Fruit fly (Drosophila melanogaster) whole organism, embryonic: ENCODE data around the gene beag.

Experiments used
- Adf1 ChIP-seq: fragments of 200-800 bp; sonication (Bioruptor generic); IDR thresholded peaks from 2 replicates; pipeline ENCODE4 v1.3.6; 2022; ENCODE audit warnings: missing biosample characterization, missing genetic modification characterization
- Asciz ChIP-seq: fragments of 200-800 bp; sonication (Bioruptor generic); optimal IDR thresholded peaks from 2 replicates; lab custom pipeline; 2017; ENCODE audit warnings: missing biosample characterization, mild to moderate bottlenecking, missing genetic modification characterization, missing genetic modification reagents
- Atf6 ChIP-seq: fragments of 200-800 bp; sonication (Bioruptor generic); IDR thresholded peaks from 2 replicates; pipeline ENCODE4 v1.3.6; 2022; ENCODE audit warnings: missing biosample characterization, missing genetic modification characterization
- B-H1 ChIP-seq: fragments of 200-800 bp; sonication (Bioruptor generic); IDR thresholded peaks from 3 replicates; pipeline ENCODE4 v1.3.6; 2022; ENCODE audit warnings: missing biosample characterization, missing genetic modification characterization
- Bgb ChIP-seq: fragments of 200-800 bp; sonication (Bioruptor generic); IDR thresholded peaks from 2 replicates; pipeline ENCODE4 v1.3.6; 2022; ENCODE audit warnings: missing biosample characterization, missing genetic modification characterization; ENCODE audit not compliant: partially characterized antibody
- BtbVII ChIP-seq: fragments of 200-800 bp; sonication (Bioruptor generic); optimal IDR thresholded peaks from 3 replicates; lab custom pipeline; 2017; ENCODE audit warnings: missing biosample characterization, mild to moderate bottlenecking, missing genetic modification characterization
- CG10431 ChIP-seq: fragments of 200-800 bp; sonication (Bioruptor generic); optimal IDR thresholded peaks from 3 replicates; lab custom pipeline; 2018; ENCODE audit warnings: missing biosample characterization, mild to moderate bottlenecking, missing genetic modification characterization
- CG12071 ChIP-seq: fragments of 200-800 bp; sonication (Bioruptor generic); optimal IDR thresholded peaks from 3 replicates; lab custom pipeline; 2018; ENCODE audit warnings: missing biosample characterization, mild to moderate bottlenecking, missing genetic modification characterization
- CG16813 ChIP-seq: fragments of 200-800 bp; sonication (Bioruptor generic); IDR thresholded peaks from 3 replicates; pipeline ENCODE4 v1.3.6; 2022; ENCODE audit warnings: missing biosample characterization, missing genetic modification characterization; ENCODE audit not compliant: partially characterized antibody
- CG17328 ChIP-seq: fragments of 200-800 bp; sonication (Bioruptor generic); IDR thresholded peaks from 2 replicates; pipeline ENCODE4 v1.3.6; 2022; ENCODE audit warnings: missing biosample characterization, missing genetic modification characterization
- CG17612 ChIP-seq: fragments of 200-800 bp; sonication (Bioruptor generic); IDR thresholded peaks from 2 replicates; pipeline ENCODE4 v1.3.6; 2022; ENCODE audit warnings: missing biosample characterization, missing genetic modification characterization
- CG1792 ChIP-seq: fragments of 200-800 bp; sonication (Bioruptor generic); optimal IDR thresholded peaks from 2 replicates; lab custom pipeline; 2016; ENCODE audit warnings: missing biosample characterization, missing genetic modification characterization
- CG43689 ChIP-seq: fragments of 200-800 bp; sonication (Bioruptor generic); IDR thresholded peaks from 2 replicates; pipeline ENCODE4 v1.3.6; 2022; ENCODE audit warnings: missing biosample characterization, missing genetic modification characterization
- CG4404 ChIP-seq: fragments of 200-800 bp; sonication (Bioruptor generic); IDR thresholded peaks from 2 replicates; pipeline ENCODE4 v1.3.6; 2022; ENCODE audit warnings: missing biosample characterization, missing genetic modification characterization
- CG4424 ChIP-seq: fragments of 200-800 bp; sonication (Bioruptor generic); optimal IDR thresholded peaks from 3 replicates; lab custom pipeline; 2016; ENCODE audit warnings: missing biosample characterization, missing genetic modification characterization
- CG5953 ChIP-seq: fragments of 200-800 bp; sonication (Bioruptor generic); IDR thresholded peaks from 2 replicates; pipeline ENCODE4 v1.3.6; 2022; ENCODE audit warnings: missing biosample characterization, missing genetic modification characterization
- CG6765 ChIP-seq: fragments of 200-800 bp; sonication (Bioruptor generic); optimal IDR thresholded peaks from 3 replicates; lab custom pipeline; 2017; ENCODE audit warnings: missing biosample characterization, mild to moderate bottlenecking, missing genetic modification characterization
- CG7372 ChIP-seq: fragments of 200-800 bp; sonication (Bioruptor generic); IDR thresholded peaks from 2 replicates; pipeline ENCODE4 v1.3.6; 2022; ENCODE audit warnings: missing biosample characterization, missing genetic modification characterization
- CG7556 ChIP-seq: fragments of 200-800 bp; sonication (Bioruptor generic); optimal IDR thresholded peaks from 2 replicates; lab custom pipeline; 2017; ENCODE audit warnings: missing biosample characterization, mild to moderate bottlenecking, missing genetic modification characterization
- CG8478 ChIP-seq: fragments of >200 bp; optimal IDR thresholded peaks from 2 replicates; lab custom pipeline; 2018
- CG9797 ChIP-seq: fragments of 200-800 bp; sonication (Bioruptor generic); optimal IDR thresholded peaks from 3 replicates; lab custom pipeline; 2018; ENCODE audit warnings: missing biosample characterization, mild to moderate bottlenecking, missing genetic modification characterization
- Camta ChIP-seq: fragments of 200-800 bp; sonication (Bioruptor generic); optimal IDR thresholded peaks from 2 replicates; lab custom pipeline; 2016; ENCODE audit warnings: missing biosample characterization, missing genetic modification characterization
- Dll ChIP-seq: fragments of 200-800 bp; sonication (Bioruptor generic); IDR thresholded peaks from 4 replicates; pipeline ENCODE4 v1.3.6; 2022; ENCODE audit warnings: missing biosample characterization, missing genetic modification characterization; ENCODE audit not compliant: partially characterized antibody
- Doc2 ChIP-seq: fragments of 200-800 bp; sonication (Bioruptor generic); IDR thresholded peaks from 2 replicates; pipeline ENCODE4 v1.3.6; 2022; ENCODE audit warnings: missing biosample characterization, missing genetic modification characterization
- Drgx ChIP-seq: fragments of 200-800 bp; sonication (Bioruptor generic); IDR thresholded peaks from 2 replicates; pipeline ENCODE4 v1.3.6; 2022; ENCODE audit warnings: missing biosample characterization, missing genetic modification characterization
- Eip74EF ChIP-seq, 2 experiments: fragments of 200-800 bp in 1 of 2; fragments of >200 bp in 1 of 2; sonication (Bioruptor generic) in 1 of 2; optimal IDR thresholded peaks; 2 replicates each; lab custom pipeline; 2017 to 2019; ENCODE audit warnings: missing biosample characterization in 2 of 2, missing genetic modification characterization in 2 of 2, mild to moderate bottlenecking in 1 of 2, moderate library complexity in 1 of 2
- Elba2 ChIP-seq: fragments of 200-800 bp; sonication (Bioruptor generic); optimal IDR thresholded peaks from 3 replicates; lab custom pipeline; 2016; ENCODE audit warnings: missing biosample characterization, missing genetic modification characterization
- HLH4C ChIP-seq: fragments of 200-800 bp; sonication (Bioruptor generic); IDR thresholded peaks from 3 replicates; pipeline ENCODE4 v1.3.6; 2022; ENCODE audit warnings: missing biosample characterization, missing genetic modification characterization; ENCODE audit not compliant: partially characterized antibody
- Hand ChIP-seq: fragments of 200-800 bp; sonication (Bioruptor generic); optimal IDR thresholded peaks from 2 replicates; lab custom pipeline; 2017; ENCODE audit warnings: mild to moderate bottlenecking, missing biosample characterization, missing genetic modification reagents, missing genetic modification characterization
- HmgZ ChIP-seq: fragments of 200-800 bp; sonication (Bioruptor generic); optimal IDR thresholded peaks from 2 replicates; lab custom pipeline; 2018; ENCODE audit warnings: missing biosample characterization, mild to moderate bottlenecking, missing genetic modification characterization
- Kr ChIP-seq: fragments of 200-800 bp; sonication (Bioruptor generic); optimal IDR thresholded peaks from 2 replicates; lab custom pipeline; 2017; ENCODE audit warnings: missing biosample characterization, mild to moderate bottlenecking, missing genetic modification characterization
- MBD-R2 ChIP-seq: fragments of 200-800 bp; sonication (Bioruptor generic); IDR thresholded peaks from 2 replicates; pipeline ENCODE4 v1.3.6; 2022; ENCODE audit warnings: missing biosample characterization, missing genetic modification characterization
- Mes4 ChIP-seq: fragments of 200-800 bp; sonication (Bioruptor generic); optimal IDR thresholded peaks from 2 replicates; lab custom pipeline; 2016; ENCODE audit warnings: missing biosample characterization, missing genetic modification characterization
- Nf-YC ChIP-seq: fragments of 200-800 bp; optimal IDR thresholded peaks from 3 replicates; lab custom pipeline; 2019; ENCODE audit warnings: missing biosample characterization, mild to moderate bottlenecking, missing genetic modification characterization, moderate library complexity
- Taf1 ChIP-seq: fragments of 200-800 bp; sonication (Bioruptor generic); IDR thresholded peaks from 2 replicates; pipeline ENCODE4 v1.3.6; 2022; ENCODE audit warnings: missing biosample characterization, missing genetic modification characterization
- bigmax ChIP-seq: fragments of 200-800 bp; sonication (Bioruptor generic); optimal IDR thresholded peaks from 2 replicates; lab custom pipeline; 2018; ENCODE audit warnings: missing biosample characterization, mild to moderate bottlenecking, missing genetic modification characterization
- cad ChIP-seq: fragments of >200 bp; optimal IDR thresholded peaks from 2 replicates; lab custom pipeline; 2017; ENCODE audit warnings: missing biosample characterization, missing genetic modification characterization
- corto ChIP-seq: fragments of 200-800 bp; sonication (Bioruptor generic); optimal IDR thresholded peaks from 2 replicates; lab custom pipeline; 2016; ENCODE audit warnings: missing biosample characterization, mild to moderate bottlenecking, missing genetic modification characterization, moderate library complexity
- disco-r ChIP-seq: fragments of 200-800 bp; sonication (Bioruptor generic); optimal IDR thresholded peaks from 2 replicates; lab custom pipeline; 2016; ENCODE audit warnings: missing biosample characterization, missing genetic modification characterization
- dm ChIP-seq: fragments of 200-800 bp; sonication (Bioruptor generic); optimal IDR thresholded peaks from 3 replicates; lab custom pipeline; 2016; ENCODE audit warnings: missing biosample characterization, missing genetic modification characterization
- ems ChIP-seq: fragments of 200-800 bp; sonication (Bioruptor generic); optimal IDR thresholded peaks from 3 replicates; lab custom pipeline; 2016; ENCODE audit warnings: missing biosample characterization, missing genetic modification characterization
- fru ChIP-seq: fragments of >200 bp; optimal IDR thresholded peaks from 2 replicates; lab custom pipeline; 2017
- knrl ChIP-seq: fragments of 200-800 bp; sonication (Bioruptor generic); IDR thresholded peaks from 3 replicates; pipeline ENCODE4 v1.3.6; 2022; ENCODE audit warnings: missing biosample characterization, missing genetic modification characterization; ENCODE audit not compliant: partially characterized antibody
- nerfin-1 ChIP-seq: fragments of 200-800 bp; sonication (Bioruptor generic); optimal IDR thresholded peaks from 3 replicates; lab custom pipeline; 2019; ENCODE audit warnings: missing biosample characterization, mild to moderate bottlenecking, missing genetic modification characterization, moderate library complexity
- nom ChIP-seq: fragments of 200-800 bp; sonication (Bioruptor generic); optimal IDR thresholded peaks from 2 replicates; lab custom pipeline; 2017; ENCODE audit warnings: missing biosample characterization, missing genetic modification characterization, mild to moderate bottlenecking, moderate library complexity, missing genetic modification reagents
- p53 ChIP-seq: fragments of 200-800 bp; sonication (Bioruptor generic); optimal IDR thresholded peaks from 2 replicates; lab custom pipeline; 2016; ENCODE audit warnings: missing biosample characterization, missing genetic modification characterization
- schlank ChIP-seq: fragments of 200-800 bp; sonication (Bioruptor generic); optimal IDR thresholded peaks from 2 replicates; lab custom pipeline; 2018; ENCODE audit warnings: missing biosample characterization, mild to moderate bottlenecking, missing genetic modification characterization
- sima ChIP-seq: fragments of 200-800 bp; sonication (Bioruptor generic); optimal IDR thresholded peaks from 2 replicates; lab custom pipeline; 2016; ENCODE audit warnings: missing biosample characterization, missing genetic modification characterization
- sob ChIP-seq: fragments of 200-800 bp; sonication (Bioruptor generic); IDR thresholded peaks from 2 replicates; pipeline ENCODE4 v1.3.6; 2022; ENCODE audit warnings: missing biosample characterization, missing genetic modification characterization
- ssp ChIP-seq: fragments of 200-800 bp; sonication (Bioruptor generic); IDR thresholded peaks from 2 replicates; pipeline ENCODE4 v1.3.6; 2022; ENCODE audit warnings: missing biosample characterization, missing genetic modification characterization
- sug ChIP-seq: fragments of 200-800 bp; optimal IDR thresholded peaks from 2 replicates; lab custom pipeline; 2019; ENCODE audit warnings: missing biosample characterization, mild to moderate bottlenecking, missing genetic modification characterization, moderate library complexity
- tgo ChIP-seq: fragments of 200-800 bp; sonication (Bioruptor generic); IDR thresholded peaks from 3 replicates; pipeline ENCODE4 v1.3.6; 2022; ENCODE audit warnings: missing biosample characterization, missing genetic modification characterization
- wor ChIP-seq: fragments of 200-800 bp; sonication (Bioruptor generic); IDR thresholded peaks from 2 replicates; pipeline ENCODE4 v1.3.6; 2022; ENCODE audit warnings: missing biosample characterization, missing genetic modification characterization

Gene beag

dm6 chr3R:9085306-9085705 lies 20.4 kb upstream of the beag start (continued):
- no peak for TF ChIP-seq Eip74EF (GFP tag; optimal IDR thresholded peaks at IDR 0.05; lab: Kevin White, UChicago)
- TF ChIP-seq nom (GFP tag; lab: Kevin White, UChicago), result no peak
- TF ChIP-seq Taf1 (GFP tag; lab: Robert Waterston, UW), result no peak
- TF ChIP-seq knrl (GFP tag; lab: Robert Waterston, UW), result no peak
- TF ChIP-seq CG6765 (GFP tag; lab: Kevin White, UChicago), result no peak
- no peak for TF ChIP-seq Dll (GFP tag; lab: Robert Waterston, UW)
- TF ChIP-seq sob (GFP tag; lab: Robert Waterston, UW), result no peak
- no peak for TF ChIP-seq Doc2 (GFP tag; lab: Robert Waterston, UW)
- no peak for TF ChIP-seq CG10431 (GFP tag; lab: Kevin White, UChicago)
- TF ChIP-seq ems, result peak; percentile 22
- TF ChIP-seq CG16813 (GFP tag; lab: Robert Waterston, UW), result no peak
- TF ChIP-seq HmgZ, result no peak
- TF ChIP-seq Camta (GFP tag; lab: Kevin White, UChicago), result peak; percentile 2
- TF ChIP-seq schlank (tag; lab: Kevin White, UChicago), result no peak
- TF ChIP-seq CG8478 (lab: Kevin White, UChicago), result no peak
- no peak for TF ChIP-seq nerfin-1 (tag; lab: Kevin White, UChicago)
- no peak for TF ChIP-seq CG17612 (GFP tag; lab: Robert Waterston, UW)
- TF ChIP-seq Atf6, result 0 out of 2 replicates have a peak, but pooled peaks have one; percentile 26
- no peak for TF ChIP-seq CG9797
- TF ChIP-seq corto (GFP tag; lab: Kevin White, UChicago), result no peak
- no peak for TF ChIP-seq Bgb (GFP tag; lab: Robert Waterston, UW)
- TF ChIP-seq CG17328 (GFP tag; lab: Robert Waterston, UW), result no peak
- no peak for TF ChIP-seq MBD-R2 (GFP tag; lab: Robert Waterston, UW)
- TF ChIP-seq tgo, result no peak
- no peak for TF ChIP-seq BtbVII
- no peak for TF ChIP-seq CG7372 (GFP tag; lab: Robert Waterston, UW)
- no peak for TF ChIP-seq fru (lab: Kevin White, UChicago)
- TF ChIP-seq cad, result no peak
- TF ChIP-seq Kr (GFP tag; lab: Kevin White, UChicago), result no peak
- no peak for TF ChIP-seq CG43689 (GFP tag; lab: Robert Waterston, UW)
- TF ChIP-seq Drgx (GFP tag; lab: Robert Waterston, UW), result no peak
- no peak for TF ChIP-seq bigmax
- peak; percentile 7 for TF ChIP-seq Hand (GFP tag; lab: Kevin White, UChicago)
- TF ChIP-seq ssp (GFP tag; lab: Robert Waterston, UW), result no peak
- TF ChIP-seq Nf-YC (tag; lab: Kevin White, UChicago), result no peak
- TF ChIP-seq Adf1 (GFP tag; lab: Robert Waterston, UW), result no peak
- TF ChIP-seq CG4424, result no peak
- TF ChIP-seq CG12071 (GFP tag; lab: Kevin White, UChicago), result no peak
- TF ChIP-seq Asciz, result no peak
- no peak for TF ChIP-seq Elba2 (GFP tag; lab: Kevin White, UChicago)
- no peak for TF ChIP-seq Mes4
- TF ChIP-seq CG7556 (GFP tag; lab: Kevin White, UChicago), result peak; percentile 25
- TF ChIP-seq sug (tag; lab: Kevin White, UChicago), result no peak
- no peak for TF ChIP-seq B-H1
- no peak for TF ChIP-seq dm (GFP tag; lab: Kevin White, UChicago)
- no peak for TF ChIP-seq wor
- TF ChIP-seq disco-r (GFP tag; lab: Kevin White, UChicago), result no peak
- no peak for TF ChIP-seq p53 (GFP tag; lab: Kevin White, UChicago)
- TF ChIP-seq HLH4C (GFP tag; lab: Robert Waterston, UW), result no peak
- no peak for TF ChIP-seq CG5953 (GFP tag; lab: Robert Waterston, UW)
- TF ChIP-seq CG1792, result no peak
- TF ChIP-seq CG4404 (GFP tag; lab: Robert Waterston, UW), result no peak
- no peak for TF ChIP-seq sima (GFP tag; lab: Kevin White, UChicago)
